Worm (Caenorhabditis elegans) whole organism, early embryonic: ENCODE results near the gene E03H12.4.

Source experiments
- B0310.2 ChIP-seq: sonication (generic microtip); optimal IDR thresholded peaks from 2 replicates; lab custom pipeline; 2016; ENCODE audit warnings: mild to moderate bottlenecking, missing genetic modification characterization, missing compliant biosample characterization
- F13C5.2 ChIP-seq: sonication (generic microtip); optimal IDR thresholded peaks from 2 replicates; lab custom pipeline; 2017; ENCODE audit warnings: mild to moderate bottlenecking, missing genetic modification characterization, inconsistent platforms, missing compliant biosample characterization
- aly-1 ChIP-seq: sonication (generic microtip); optimal IDR thresholded peaks from 2 replicates; lab custom pipeline; 2016; ENCODE audit warnings: missing genetic modification characterization, missing compliant biosample characterization
- ama-1 ChIP-seq: fragments of 150-350 bp; optimal IDR thresholded peaks from 2 replicates; lab custom pipeline; 2014
- ceh-13 ChIP-seq: fragments of 200-800 bp; sonication (Bioruptor generic); optimal IDR thresholded peaks from 2 replicates; lab custom pipeline; 2018; ENCODE audit warnings: mild to moderate bottlenecking, missing genetic modification characterization, missing compliant biosample characterization
- ceh-36 ChIP-seq: sonication (generic microtip); optimal IDR thresholded peaks from 2 replicates; lab custom pipeline; 2016; ENCODE audit warnings: missing genetic modification characterization, inconsistent platforms, missing compliant biosample characterization
- ets-7 ChIP-seq: sonication (generic microtip); optimal IDR thresholded peaks from 2 replicates; lab custom pipeline; 2016; ENCODE audit warnings: missing genotype, missing genetic modification characterization, missing compliant biosample characterization
- flt-1 ChIP-seq: fragments of 200-800 bp; sonication (Bioruptor generic); IDR thresholded peaks from 2 replicates; pipeline ENCODE4 v1.3.6; 2022; ENCODE audit warnings: missing genetic modification characterization, missing compliant biosample characterization
- hmbx-1 ChIP-seq: sonication (generic microtip); optimal IDR thresholded peaks from 2 replicates; lab custom pipeline; 2016; ENCODE audit warnings: mild to moderate bottlenecking, missing genetic modification characterization, missing compliant biosample characterization
- hmg-4 ChIP-seq: fragments of 200-800 bp; sonication (Bioruptor generic); optimal IDR thresholded peaks from 2 replicates; lab custom pipeline; 2018; ENCODE audit warnings: mild to moderate bottlenecking, missing genetic modification characterization, missing compliant biosample characterization
- hnd-1 ChIP-seq: sonication (generic microtip); optimal IDR thresholded peaks from 2 replicates; lab custom pipeline; 2016; ENCODE audit warnings: missing genetic modification characterization, missing compliant biosample characterization
- pes-1 ChIP-seq: fragments of 200-800 bp; sonication (Bioruptor generic); IDR thresholded peaks from 2 replicates; pipeline ENCODE4 v1.3.6; 2022; ENCODE audit warnings: missing genetic modification reagents, missing genetic modification characterization, missing compliant biosample characterization
- scrt-1 ChIP-seq: fragments of 200-800 bp; sonication (Bioruptor generic); IDR thresholded peaks from 2 replicates; pipeline ENCODE4 v1.3.6; 2022; ENCODE audit warnings: missing genetic modification characterization, missing compliant biosample characterization
- sea-1 ChIP-seq: fragments of 200-800 bp; sonication (Bioruptor generic); conservative IDR thresholded peaks from 2 replicates; pipeline ENCODE4 v1.3.6; 2022; ENCODE audit warnings: missing genetic modification characterization, missing compliant biosample characterization
- tbx-11 ChIP-seq: fragments of 200-800 bp; sonication (Bioruptor generic); IDR thresholded peaks from 2 replicates; pipeline ENCODE4 v1.3.6; 2022; ENCODE audit warnings: missing genetic modification characterization, missing compliant biosample characterization
- tbx-37 ChIP-seq: fragments of 200-800 bp; sonication (Bioruptor generic); conservative IDR thresholded peaks from 2 replicates; pipeline ENCODE4 v1.3.6; 2022; ENCODE audit warnings: missing genetic modification reagents, missing genetic modification characterization, missing compliant biosample characterization
- tra-4 ChIP-seq: sonication (generic microtip); optimal IDR thresholded peaks from 2 replicates; lab custom pipeline; 2017; ENCODE audit warnings: missing genetic modification characterization, missing compliant biosample characterization

The E03H12.4 gene

ce11 chrIV:4960623-4961022, 21.8 kb upstream of the E03H12.4 start, which contains the start of gene str-164:
str-164 (plus strand) TSS chrIV:4960735.
- TF ChIP-seq tra-4 (tag; lab: Kevin White, UChicago) (no peak), hmg-4 (GFP tag; lab: Kevin White, UChicago) (no peak), sea-1 (GFP tag; lab: Robert Waterston, UW) (no peak), B0310.2 (no peak), F13C5.2 (no peak), tbx-37 (GFP tag; lab: Robert Waterston, UW) (no peak), hmbx-1 (tag; lab: Kevin White, UChicago) (no peak), hnd-1 (tag; lab: Kevin White, UChicago) (no peak), flt-1 (GFP tag; lab: Robert Waterston, UW) (no peak), pes-1 (GFP tag; lab: Robert Waterston, UW) (no peak), ceh-36 (tag; lab: Kevin White, UChicago) (no peak), scrt-1 (GFP tag; lab: Robert Waterston, UW) (no peak), tbx-11 (GFP tag; lab: Robert Waterston, UW) (no peak), ceh-13 (GFP tag; lab: Kevin White, UChicago) (no peak), ets-7 (no peak), ama-1 (no peak)

DNA sequence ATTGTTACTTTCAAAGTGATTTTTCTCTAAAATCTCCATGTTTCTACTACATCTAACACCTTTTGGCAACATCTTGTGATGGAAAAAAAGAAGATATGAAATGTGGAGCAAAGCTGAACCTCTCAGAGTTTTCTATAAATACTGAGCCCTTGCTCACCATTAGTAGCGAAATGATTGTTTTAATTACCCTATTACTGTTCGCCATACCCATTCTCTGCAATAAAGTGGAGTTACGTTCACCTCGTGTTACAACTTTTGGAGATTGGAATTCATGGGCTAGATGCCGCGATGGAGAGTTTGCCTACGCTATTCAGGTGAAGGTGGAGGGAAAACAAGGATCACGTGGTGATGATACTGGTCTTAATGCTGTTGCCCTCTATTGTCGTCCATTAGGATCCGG, 18.6 kb upstream of the E03H12.4 start, which contains the start of gene txt-3:
Gene txt-3 (plus strand): TSS at position 125 of the 400 bp plus-strand sequence.
- TF ChIP-seq ama-1 (no peak), B0310.2 (no peak), ceh-13 (GFP tag; lab: Kevin White, UChicago) (no peak), tbx-11 (GFP tag; lab: Robert Waterston, UW) (no peak), F13C5.2 (no peak), hmbx-1 (tag; lab: Kevin White, UChicago) (no peak), tra-4 (tag; lab: Kevin White, UChicago) (no peak), ceh-36 (tag; lab: Kevin White, UChicago) (no peak), flt-1 (GFP tag; lab: Robert Waterston, UW) (no peak), aly-1 (tag; lab: Kevin White, UChicago) (no peak), hnd-1 (tag; lab: Kevin White, UChicago) (no peak), scrt-1 (GFP tag; lab: Robert Waterston, UW) (no peak), hmg-4 (GFP tag; lab: Kevin White, UChicago) (no peak), pes-1 (GFP tag; lab: Robert Waterston, UW) (no peak), ets-7 (no peak), tbx-37 (GFP tag; lab: Robert Waterston, UW) (no peak), sea-1 (GFP tag; lab: Robert Waterston, UW) (no peak)

DNA sequence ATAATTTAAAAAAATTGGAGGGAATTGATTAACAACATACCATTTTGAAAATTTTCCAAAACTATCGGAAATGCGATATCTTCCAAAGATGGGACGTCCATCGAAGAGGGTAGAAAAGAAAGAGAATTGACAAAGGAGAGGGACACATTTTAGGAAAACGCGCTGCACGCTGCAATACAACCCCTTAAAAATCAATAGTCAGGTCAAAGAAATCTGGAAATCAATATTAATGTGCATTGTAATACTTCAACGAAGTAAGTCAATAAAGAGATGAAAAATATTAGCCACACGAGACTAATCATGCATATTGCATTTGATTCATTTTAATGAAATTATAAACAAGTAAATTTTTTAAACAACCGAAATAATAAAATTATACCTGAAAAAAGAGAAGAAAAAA, 13.0 kb upstream of the E03H12.4 start, which contains the start of gene Y9C9A.13:
Gene Y9C9A.13 (minus strand): TSS at position 101 of the 400 bp plus-strand sequence.
- TF ChIP-seq hnd-1 (tag; lab: Kevin White, UChicago) (no peak), ets-7 (no peak), pes-1 (GFP tag; lab: Robert Waterston, UW) (no peak), F13C5.2 (no peak), ama-1 (no peak), ceh-36 (tag; lab: Kevin White, UChicago) (no peak), tbx-37 (GFP tag; lab: Robert Waterston, UW) (no peak), tra-4 (tag; lab: Kevin White, UChicago) (no peak), flt-1 (GFP tag; lab: Robert Waterston, UW) (no peak), B0310.2 (no peak), hmg-4 (GFP tag; lab: Kevin White, UChicago) (no peak), hmbx-1 (tag; lab: Kevin White, UChicago) (no peak), aly-1 (tag; lab: Kevin White, UChicago) (no peak), scrt-1 (GFP tag; lab: Robert Waterston, UW) (no peak), ceh-13 (GFP tag; lab: Kevin White, UChicago) (no peak), tbx-11 (GFP tag; lab: Robert Waterston, UW) (no peak)

ce11 chrIV:4975995-4976394, 6.4 kb upstream of the E03H12.4 start, which contains the start of gene Y9C9A.16:
Y9C9A.16 (minus strand) TSS chrIV:4976125.
- no peak for TF ChIP-seq tbx-11 (GFP tag; lab: Robert Waterston, UW)
- TF ChIP-seq B0310.2: no peak
- no peak for TF ChIP-seq hnd-1 (tag; lab: Kevin White, UChicago)
- no peak for TF ChIP-seq scrt-1 (GFP tag; lab: Robert Waterston, UW)
- no peak for TF ChIP-seq hmbx-1 (tag; lab: Kevin White, UChicago)
- no peak for TF ChIP-seq tbx-37 (GFP tag; lab: Robert Waterston, UW)
- no peak for TF ChIP-seq flt-1 (GFP tag; lab: Robert Waterston, UW)
- TF ChIP-seq ceh-13 (GFP tag; lab: Kevin White, UChicago): no peak
- no peak for TF ChIP-seq hmg-4 (GFP tag; lab: Kevin White, UChicago)
- TF ChIP-seq aly-1 (tag; lab: Kevin White, UChicago): no peak
- no peak for TF ChIP-seq ama-1
- TF ChIP-seq ets-7: no peak
- TF ChIP-seq ceh-36 (tag; lab: Kevin White, UChicago): no peak

DNA sequence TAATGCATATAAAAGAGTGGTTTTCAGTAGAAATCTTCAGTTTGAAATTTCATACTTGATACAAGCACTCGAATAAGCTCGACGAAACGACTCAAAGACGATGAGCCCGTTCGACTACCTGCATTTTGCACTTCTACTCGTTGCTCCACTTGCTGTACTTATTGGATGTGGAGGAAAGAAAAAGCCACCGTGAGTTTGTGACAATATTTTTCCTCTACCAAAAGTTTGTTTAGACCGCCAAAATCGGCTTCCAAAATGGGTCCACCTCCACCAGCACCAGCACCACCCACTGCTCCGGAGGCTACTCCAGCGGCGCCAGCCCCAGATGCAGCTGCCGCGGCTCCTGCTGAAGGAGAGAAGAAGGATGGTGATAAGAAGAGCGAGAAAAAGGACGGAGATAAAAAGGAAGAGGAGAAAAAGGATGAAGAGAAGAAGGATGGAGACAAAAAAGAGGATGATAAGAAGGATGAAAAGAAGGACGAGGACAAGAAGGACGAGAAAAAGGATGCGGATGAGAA, 5.2 kb upstream of the E03H12.4 start, which contains the start of gene E03H12.5:
Gene E03H12.5 (plus strand): TSS at position 51 of the 518 bp plus-strand sequence.
- TF ChIP-seq hmg-4 (GFP tag; lab: Kevin White, UChicago): no peak
- no peak for TF ChIP-seq ama-1
- no peak for TF ChIP-seq flt-1 (GFP tag; lab: Robert Waterston, UW)
- no peak for TF ChIP-seq tbx-11 (GFP tag; lab: Robert Waterston, UW)
- no peak for TF ChIP-seq hmbx-1 (tag; lab: Kevin White, UChicago)
- no peak for TF ChIP-seq scrt-1 (GFP tag; lab: Robert Waterston, UW)
- no peak for TF ChIP-seq F13C5.2
- no peak for TF ChIP-seq tbx-37 (GFP tag; lab: Robert Waterston, UW)
- TF ChIP-seq hnd-1 (tag; lab: Kevin White, UChicago): no peak
- TF ChIP-seq aly-1 (tag; lab: Kevin White, UChicago): no peak
- TF ChIP-seq ets-7: no peak
- no peak for TF ChIP-seq ceh-13 (GFP tag; lab: Kevin White, UChicago)
- TF ChIP-seq pes-1 (GFP tag; lab: Robert Waterston, UW): no peak
- TF ChIP-seq sea-1 (GFP tag; lab: Robert Waterston, UW): no peak
- TF ChIP-seq tra-4 (tag; lab: Kevin White, UChicago): no peak
- TF ChIP-seq ceh-36 (tag; lab: Kevin White, UChicago): no peak
- TF ChIP-seq B0310.2: no peak

- no peak for TF ChIP-seq aly-1 (tag; lab: Kevin White, UChicago)
- TF ChIP-seq tbx-37 (GFP tag; lab: Robert Waterston, UW): no peak
- no peak for TF ChIP-seq B0310.2
These were observed 1.4 kb upstream of the E03H12.4 start, which contains the start of gene srz-24 for ce11 chrIV:4981027-4981426. srz-24 (minus strand) TSS chrIV:4981127.
